Fruit fly (Drosophila melanogaster): ENCODE data around the gene CG32221.
A peak's percentile ranks its signal among the peaks of the same experiment; 100 is the strongest.

Gene CG32221

dm6 chr3L:19861215-19861614, 26.7 kb downstream of the CG32221 start (continued):
- peak; percentile 38 for TF ChIP-seq lab (GFP tag; optimal IDR thresholded peaks at IDR 0.05)
- TF ChIP-seq CG6854 (GFP tag; optimal IDR thresholded peaks at IDR 0.05) = peak; percentile 21
- TF ChIP-seq insv (GFP tag; optimal IDR thresholded peaks at IDR 0.05) = peak in 1 of 2 experiments; percentile 44
- no peak for TF ChIP-seq lola (GFP tag; optimal IDR thresholded peaks at IDR 0.05)
- TF ChIP-seq HmgZ (tag; optimal IDR thresholded peaks at IDR 0.05) = peak; percentile 56
- no peak for TF ChIP-seq nau (GFP tag; optimal IDR thresholded peaks at IDR 0.05)
- TF ChIP-seq CG10565 (GFP tag; optimal IDR thresholded peaks at IDR 0.05) = no peak
- no peak for TF ChIP-seq HLH4C (GFP tag; IDR thresholded peaks at IDR 0.05; ENCODE audit: partially characterized antibody)
- no peak for TF ChIP-seq Oli (tag; optimal IDR thresholded peaks at IDR 0.05)
- TF ChIP-seq pnt (GFP tag; optimal IDR thresholded peaks at IDR 0.05) = no peak
- no peak for TF ChIP-seq HLH3B (GFP tag; IDR thresholded peaks at IDR 0.05)
- TF ChIP-seq CG17912 (GFP tag; optimal IDR thresholded peaks at IDR 0.05) = peak; percentile 41
- no peak for TF ChIP-seq fd3F (GFP tag; optimal IDR thresholded peaks at IDR 0.05)
- TF ChIP-seq unc-4 (GFP tag; IDR thresholded peaks at IDR 0.05; ENCODE audit: partially characterized antibody) = 0 out of 2 replicates have a peak, but pooled peaks have one; percentile 23
- TF ChIP-seq CG7987 (GFP tag; optimal IDR thresholded peaks at IDR 0.05) = peak; percentile 42
- no peak for TF ChIP-seq CG2889 (GFP tag; IDR thresholded peaks at IDR 0.05)
- peak in 1 of 2 experiments; percentile 16 for TF ChIP-seq dpn (GFP tag; optimal IDR thresholded peaks at IDR 0.05)
- TF ChIP-seq ftz-f1 (GFP tag; optimal IDR thresholded peaks at IDR 0.05) = peak; percentile 70
- 0 out of 3 replicates have a peak, but pooled peaks have one; percentile 26 for TF ChIP-seq Dbx (GFP tag; IDR thresholded peaks at IDR 0.05)
- no peak for TF ChIP-seq CG1233 (GFP tag; optimal IDR thresholded peaks at IDR 0.05)
- TF ChIP-seq CG10366 (GFP tag; IDR thresholded peaks at IDR 0.05) = no peak
- peak; percentile 61; the same call in 1 of the 2 replicates for TF ChIP-seq CG13287 (GFP tag; IDR thresholded peaks at IDR 0.05; ENCODE audit: partially characterized antibody)
- peak; percentile 77 for TF ChIP-seq CG34376 (GFP tag; optimal IDR thresholded peaks at IDR 0.05)
- peak; percentile 96 for TF ChIP-seq CG10267 (tag; optimal IDR thresholded peaks at IDR 0.05)
- peak; percentile 49 for TF ChIP-seq CG9797 (GFP tag; optimal IDR thresholded peaks at IDR 0.05)
- peak; percentile 88 for TF ChIP-seq MBD-R2 (GFP tag; IDR thresholded peaks at IDR 0.05)
- no peak for TF ChIP-seq CG5180 (GFP tag; optimal IDR thresholded peaks at IDR 0.05)
- peak; percentile 35; the same call in 1 of the 2 replicates for TF ChIP-seq bbx (GFP tag; IDR thresholded peaks at IDR 0.05; ENCODE audit: partially characterized antibody)
- TF ChIP-seq CG30431 (GFP tag; optimal IDR thresholded peaks at IDR 0.05) = no peak
- TF ChIP-seq Six4 (GFP tag; optimal IDR thresholded peaks at IDR 0.05) = no peak
- TF ChIP-seq CG3995 (GFP tag; optimal IDR thresholded peaks at IDR 0.05) = peak; percentile 74
- TF ChIP-seq Hmr (GFP tag; optimal IDR thresholded peaks at IDR 0.05) = peak; percentile 37
- TF ChIP-seq NFAT (GFP tag; IDR thresholded peaks at IDR 0.05) = peak; percentile 95
- no peak for TF ChIP-seq rib (GFP tag; IDR thresholded peaks at IDR 0.05)
- TF ChIP-seq lmd (GFP tag; IDR thresholded peaks at IDR 0.05) = no peak
- TF ChIP-seq CG11085 (GFP tag; IDR thresholded peaks at IDR 0.05) = no peak
- TF ChIP-seq MESR4 (GFP tag; optimal IDR thresholded peaks at IDR 0.05) = peak; percentile 76
- no peak for TF ChIP-seq CG3163 (GFP tag; optimal IDR thresholded peaks at IDR 0.05)
- TF ChIP-seq slou (GFP tag; optimal IDR thresholded peaks at IDR 0.05) = no peak
- TF ChIP-seq ken (GFP tag; IDR thresholded peaks at IDR 0.05) = peak; percentile 48; the same call in 1 of the 3 replicates
- TF ChIP-seq Med (GFP tag) = peak; percentile 76
- TF ChIP-seq PHDP (tag; optimal IDR thresholded peaks at IDR 0.05) = peak; percentile 14
- TF ChIP-seq ci (GFP tag; IDR thresholded peaks at IDR 0.05) = peak; percentile 66
- peak; percentile 77 for TF ChIP-seq CG15514 (GFP tag; optimal IDR thresholded peaks at IDR 0.05)
- TF ChIP-seq stwl (tag; optimal IDR thresholded peaks at IDR 0.05) = peak; percentile 36
- no peak for TF ChIP-seq zf30C (GFP tag; optimal IDR thresholded peaks at IDR 0.05)
- no peak for TF ChIP-seq CG2678 (tag; optimal IDR thresholded peaks at IDR 0.05)
- TF ChIP-seq Scr (GFP tag; IDR thresholded peaks at IDR 0.05; ENCODE audit: partially characterized antibody) = peak; percentile 34; the same call in 1 of the 2 replicates
- TF ChIP-seq tio (GFP tag; optimal IDR thresholded peaks at IDR 0.05) = no peak
